Worm (Caenorhabditis elegans): ENCODE measurements around the gene F58G11.4.

DNA sequence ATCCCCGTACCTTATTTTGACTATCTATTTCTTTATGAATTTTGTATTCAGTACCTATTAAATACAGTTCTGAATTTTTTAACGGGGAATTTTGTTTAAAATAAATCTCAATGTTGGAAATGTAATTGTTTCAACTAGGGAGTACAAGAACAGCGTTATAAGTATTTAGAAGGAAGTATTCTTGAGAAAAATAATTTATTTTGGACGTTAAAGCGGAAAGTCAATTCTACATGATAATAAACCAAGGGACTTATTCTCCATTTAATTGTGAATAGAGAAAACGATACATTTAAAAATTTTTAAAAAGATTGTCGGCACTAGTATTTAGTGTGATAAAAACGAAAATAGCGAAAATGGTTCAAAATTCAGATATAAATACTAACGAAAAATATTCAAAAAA is 3.2 kb upstream of the F58G11.4 start:
- TF ChIP-seq nhr-77 (tag; optimal IDR thresholded peaks at IDR 0.05), result no peak
- no peak for TF ChIP-seq nhr-76 (tag; optimal IDR thresholded peaks at IDR 0.05)
- TF ChIP-seq elt-3 (tag; optimal IDR thresholded peaks at IDR 0.05), result no peak
- TF ChIP-seq nhr-25 (tag; optimal IDR thresholded peaks at IDR 0.05), result no peak
- no peak for TF ChIP-seq pha-4 (tag; optimal IDR thresholded peaks at IDR 0.05)
- TF ChIP-seq lin-39 (tag; optimal IDR thresholded peaks at IDR 0.05), result no peak
- TF ChIP-seq mdl-1 (tag; optimal IDR thresholded peaks at IDR 0.05), result no peak

Data from whole organism, L3 larva.